1 fruit fly cellular context compared by ENCODE assay signal in the genomic region with DNA sequence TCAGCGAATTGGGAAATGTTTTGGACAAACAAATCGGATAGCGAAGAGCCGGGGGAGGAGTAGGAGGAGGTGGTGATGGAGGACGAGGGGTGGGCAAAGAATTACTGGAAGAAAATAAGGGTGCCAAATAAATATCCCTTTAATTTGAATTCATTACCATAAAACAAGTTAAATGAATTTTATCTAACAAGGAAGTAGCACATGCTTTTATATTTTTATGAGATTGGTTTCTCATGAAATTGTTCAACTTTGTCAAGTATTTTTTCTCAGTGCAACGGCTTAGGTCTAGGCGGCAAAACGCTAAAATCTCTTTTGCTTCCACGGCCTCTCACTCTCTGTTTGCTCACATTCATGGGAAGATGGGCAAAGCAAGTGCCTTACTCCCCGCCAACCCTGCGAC.
TF ChIP-seq lines count a peak whose summit lies in the region.

No protein-coding gene starts in this region.

TF ChIP-seq in whole organism, embryonic, 481 proteins besides CTCF, POLR2A, EP300 and RAD21 (continued from another document):
- no peak for TF ChIP-seq prd (optimal IDR thresholded peaks at IDR 0.05; lab: Kevin White, UChicago)
- TF ChIP-seq prd (GFP tag; IDR thresholded peaks at IDR 0.05; lab: Robert Waterston, UW) = peak; percentile 69; the same call in 2 of the 3 replicates
- TF ChIP-seq grau (tag; optimal IDR thresholded peaks at IDR 0.05; lab: Kevin White, UChicago) = peak; percentile 21
- TF ChIP-seq fru (optimal IDR thresholded peaks at IDR 0.05; lab: Kevin White, UChicago) = no peak
- TF ChIP-seq CG3726 (GFP tag; IDR thresholded peaks at IDR 0.05; lab: Robert Waterston, UW) = no peak
- peak; percentile 71 for TF ChIP-seq CG9727 (GFP tag; optimal IDR thresholded peaks at IDR 0.05; lab: Kevin White, UChicago)
- TF ChIP-seq CrebB (tag; optimal IDR thresholded peaks at IDR 0.05; lab: Kevin White, UChicago) = no peak
- no peak for TF ChIP-seq Side (GFP tag; optimal IDR thresholded peaks at IDR 0.05; lab: Kevin White, UChicago)
- no peak for TF ChIP-seq bigmax (GFP tag; optimal IDR thresholded peaks at IDR 0.05; lab: Kevin White, UChicago)
- TF ChIP-seq gem (tag; optimal IDR thresholded peaks at IDR 0.05; lab: Kevin White, UChicago) = peak; percentile 59
- TF ChIP-seq Sox102F (GFP tag; optimal IDR thresholded peaks at IDR 0.05; lab: Kevin White, UChicago) = peak; percentile 2
- TF ChIP-seq CG4820 (GFP tag; optimal IDR thresholded peaks at IDR 0.05; lab: Kevin White, UChicago) = peak; percentile 35
- TF ChIP-seq CG17829 (tag; optimal IDR thresholded peaks at IDR 0.05; lab: Kevin White, UChicago) = peak; percentile 3
- no peak for TF ChIP-seq cwo (GFP tag; optimal IDR thresholded peaks at IDR 0.05; lab: Kevin White, UChicago)
- 0 out of 3 replicates have a peak, but pooled peaks have one; percentile 55 for TF ChIP-seq ci (GFP tag; IDR thresholded peaks at IDR 0.05; lab: Robert Waterston, UW)
- no peak for TF ChIP-seq CG12155 (GFP tag; optimal IDR thresholded peaks at IDR 0.05; lab: Kevin White, UChicago)
- no peak for TF ChIP-seq dan (GFP tag; IDR thresholded peaks at IDR 0.05; lab: Robert Waterston, UW)
- no peak for TF ChIP-seq ac (GFP tag; optimal IDR thresholded peaks at IDR 0.05; lab: Kevin White, UChicago)
- no peak for TF ChIP-seq Mrtf (GFP tag; IDR thresholded peaks at IDR 0.05; lab: Robert Waterston, UW)
- no peak for TF ChIP-seq CG4730 (GFP tag; IDR thresholded peaks at IDR 0.05; lab: Robert Waterston, UW)
- peak; percentile 45 for TF ChIP-seq CG30431 (GFP tag; optimal IDR thresholded peaks at IDR 0.05; lab: Kevin White, UChicago)
- no peak for TF ChIP-seq CG5180 (GFP tag; optimal IDR thresholded peaks at IDR 0.05; lab: Kevin White, UChicago)
- TF ChIP-seq CG9817 (tag; optimal IDR thresholded peaks at IDR 0.05; lab: Kevin White, UChicago) = no peak
- no peak for TF ChIP-seq CG11398 (GFP tag; optimal IDR thresholded peaks at IDR 0.05; lab: Kevin White, UChicago)
- TF ChIP-seq phol (tag; optimal IDR thresholded peaks at IDR 0.05; lab: Kevin White, UChicago) = no peak
- peak; percentile 41 for TF ChIP-seq Med (GFP tag; lab: Kevin White, UChicago)
- no peak for TF ChIP-seq CG16863 (GFP tag; optimal IDR thresholded peaks at IDR 0.05; lab: Kevin White, UChicago)
- no peak for TF ChIP-seq salm (tag; optimal IDR thresholded peaks at IDR 0.05; lab: Kevin White, UChicago)
- TF ChIP-seq MBD-R2 (GFP tag; IDR thresholded peaks at IDR 0.05; lab: Robert Waterston, UW) = no peak
- TF ChIP-seq ro (GFP tag; IDR thresholded peaks at IDR 0.05; lab: Robert Waterston, UW) = no peak
- TF ChIP-seq Blimp-1 (GFP tag; optimal IDR thresholded peaks at IDR 0.05; lab: Kevin White, UChicago) = peak; percentile 20
- no peak for TF ChIP-seq CG3065 (GFP tag; optimal IDR thresholded peaks at IDR 0.05; lab: Kevin White, UChicago)
- no peak for TF ChIP-seq wor (GFP tag; IDR thresholded peaks at IDR 0.05; lab: Robert Waterston, UW)
- TF ChIP-seq HLH4C (GFP tag; IDR thresholded peaks at IDR 0.05; lab: Robert Waterston, UW; ENCODE audit: partially characterized antibody) = no peak
- no peak for TF ChIP-seq jing (GFP tag; optimal IDR thresholded peaks at IDR 0.05; lab: Kevin White, UChicago)
- TF ChIP-seq Ada2b (GFP tag; IDR thresholded peaks at IDR 0.05; lab: Robert Waterston, UW) = no peak
- TF ChIP-seq CG8924 (tag; optimal IDR thresholded peaks at IDR 0.05; lab: Kevin White, UChicago) = peak; percentile 16
- TF ChIP-seq abd-A (tag; optimal IDR thresholded peaks at IDR 0.05; lab: Kevin White, UChicago) = no peak
- TF ChIP-seq Chrac-16 (GFP tag; optimal IDR thresholded peaks at IDR 0.05; lab: Kevin White, UChicago) = peak; percentile 29
- TF ChIP-seq CG34224 (GFP tag; IDR thresholded peaks at IDR 0.05; lab: Robert Waterston, UW; ENCODE audit: partially characterized antibody) = no peak
- TF ChIP-seq ems (GFP tag; optimal IDR thresholded peaks at IDR 0.05; lab: Kevin White, UChicago) = no peak
- TF ChIP-seq Ptx1 (GFP tag; IDR thresholded peaks at IDR 0.05; lab: Robert Waterston, UW) = 0 out of 2 replicates have a peak, but pooled peaks have one; percentile 16
- 0 out of 3 replicates have a peak, but pooled peaks have one; percentile 8 for TF ChIP-seq CG11695 (GFP tag; IDR thresholded peaks at IDR 0.05; lab: Robert Waterston, UW)
- TF ChIP-seq Hmx (GFP tag; optimal IDR thresholded peaks at IDR 0.05; lab: Kevin White, UChicago) = no peak
- peak; percentile 90 for TF ChIP-seq Ets65A (GFP tag; lab: Kevin White, UChicago)
- TF ChIP-seq CG14050 (GFP tag; IDR thresholded peaks at IDR 0.05; lab: Robert Waterston, UW) = no peak
- peak; percentile 45 for TF ChIP-seq gsb-n (tag; optimal IDR thresholded peaks at IDR 0.05; lab: Kevin White, UChicago)
- TF ChIP-seq CG31365 (tag; optimal IDR thresholded peaks at IDR 0.05; lab: Kevin White, UChicago) = no peak
- no peak for TF ChIP-seq Bgb (GFP tag; IDR thresholded peaks at IDR 0.05; lab: Robert Waterston, UW; ENCODE audit: partially characterized antibody)
- no peak for TF ChIP-seq lola (GFP tag; optimal IDR thresholded peaks at IDR 0.05; lab: Kevin White, UChicago)
- TF ChIP-seq Xrp1 (GFP tag; IDR thresholded peaks at IDR 0.05; lab: Robert Waterston, UW) = peak; percentile 62; the same call in 1 of the 2 replicates
- TF ChIP-seq CG6689 (GFP tag; IDR thresholded peaks at IDR 0.05; lab: Robert Waterston, UW) = peak; percentile 19; the same call in 1 of the 2 replicates
- TF ChIP-seq danr (GFP tag; IDR thresholded peaks at IDR 0.05; lab: Robert Waterston, UW) = no peak
- no peak for TF ChIP-seq sc (optimal IDR thresholded peaks at IDR 0.05; lab: Kevin White, UChicago)
- no peak for TF ChIP-seq sc (GFP tag; optimal IDR thresholded peaks at IDR 0.05; lab: Kevin White, UChicago)
- TF ChIP-seq Atf-2 (GFP tag; optimal IDR thresholded peaks at IDR 0.05; lab: Kevin White, UChicago) = no peak
- no peak for TF ChIP-seq CG12659 (GFP tag; optimal IDR thresholded peaks at IDR 0.05; lab: Kevin White, UChicago)
- TF ChIP-seq gcm2 (GFP tag; optimal IDR thresholded peaks at IDR 0.05; lab: Kevin White, UChicago) = no peak
- peak; percentile 14 for TF ChIP-seq CG33557 (GFP tag; optimal IDR thresholded peaks at IDR 0.05; lab: Kevin White, UChicago)
- TF ChIP-seq CG9876 (GFP tag; optimal IDR thresholded peaks at IDR 0.05; lab: Kevin White, UChicago) = no peak
- TF ChIP-seq maf-S (GFP tag; optimal IDR thresholded peaks at IDR 0.05; lab: Kevin White, UChicago) = no peak
- TF ChIP-seq Hr78 (GFP tag; optimal IDR thresholded peaks at IDR 0.05; lab: Kevin White, UChicago) = no peak
- no peak for TF ChIP-seq wdn (GFP tag; IDR thresholded peaks at IDR 0.05; lab: Robert Waterston, UW)
- peak; percentile 31 for TF ChIP-seq CG3407 (GFP tag; optimal IDR thresholded peaks at IDR 0.05; lab: Kevin White, UChicago)
- no peak for TF ChIP-seq Sox100B (GFP tag; optimal IDR thresholded peaks at IDR 0.05; lab: Kevin White, UChicago)
- no peak for TF ChIP-seq CG2199 (GFP tag; IDR thresholded peaks at IDR 0.05; lab: Robert Waterston, UW)
- TF ChIP-seq HmgD (GFP tag; optimal IDR thresholded peaks at IDR 0.05; lab: Kevin White, UChicago) = no peak
- TF ChIP-seq gce (GFP tag; IDR thresholded peaks at IDR 0.05; lab: Robert Waterston, UW) = no peak
- TF ChIP-seq B-H1 (GFP tag; IDR thresholded peaks at IDR 0.05; lab: Robert Waterston, UW) = no peak
- TF ChIP-seq CG32767 (GFP tag; IDR thresholded peaks at IDR 0.05; lab: Robert Waterston, UW) = 0 out of 2 replicates have a peak, but pooled peaks have one; percentile 10
- no peak for TF ChIP-seq bcd (GFP tag; optimal IDR thresholded peaks at IDR 0.05; lab: Kevin White, UChicago)
- no peak for TF ChIP-seq CG13624 (GFP tag; optimal IDR thresholded peaks at IDR 0.05; lab: Kevin White, UChicago)
- TF ChIP-seq Meics (GFP tag; optimal IDR thresholded peaks at IDR 0.05; lab: Kevin White, UChicago) = no peak
- TF ChIP-seq CG1647 (GFP tag; optimal IDR thresholded peaks at IDR 0.05; lab: Kevin White, UChicago) = no peak
- TF ChIP-seq Xbp1 (GFP tag; optimal IDR thresholded peaks at IDR 0.05; lab: Kevin White, UChicago) = no peak
- 0 out of 2 replicates have a peak, but pooled peaks have one; percentile 32 for TF ChIP-seq sens-2 (GFP tag; IDR thresholded peaks at IDR 0.05; lab: Robert Waterston, UW)
- TF ChIP-seq sug (tag; optimal IDR thresholded peaks at IDR 0.05; lab: Kevin White, UChicago) = no peak
- no peak for TF ChIP-seq kah (GFP tag; optimal IDR thresholded peaks at IDR 0.05; lab: Kevin White, UChicago)
- TF ChIP-seq NC2β (GFP tag; optimal IDR thresholded peaks at IDR 0.05; lab: Kevin White, UChicago) = no peak
- no peak for TF ChIP-seq pfk (GFP tag; optimal IDR thresholded peaks at IDR 0.05; lab: Kevin White, UChicago)
- no peak for TF ChIP-seq CG6854 (GFP tag; optimal IDR thresholded peaks at IDR 0.05; lab: Kevin White, UChicago)
- TF ChIP-seq emc (GFP tag; optimal IDR thresholded peaks at IDR 0.05; lab: Kevin White, UChicago) = no peak
- no peak for TF ChIP-seq otp (GFP tag; IDR thresholded peaks at IDR 0.05; lab: Robert Waterston, UW)
- no peak for TF ChIP-seq Adf1 (GFP tag; IDR thresholded peaks at IDR 0.05; lab: Robert Waterston, UW)
